Worm (Caenorhabditis elegans) whole organism, midembryonic: ENCODE data around the gene F09F9.5.

Source experiments
- T22C8.4 ChIP-seq: fragments of 200-800 bp; sonication (Bioruptor generic); IDR thresholded peaks from 2 replicates; pipeline ENCODE4 v1.3.6; 2022; ENCODE audit warnings: missing genetic modification characterization, missing compliant biosample characterization
- flt-1 ChIP-seq: fragments of 200-800 bp; sonication (Bioruptor generic); IDR thresholded peaks from 2 replicates; pipeline ENCODE4 v1.3.6; 2022; ENCODE audit warnings: missing genetic modification characterization, missing compliant biosample characterization
- klf-2 ChIP-seq: fragments of 200-800 bp; sonication (Bioruptor generic); conservative IDR thresholded peaks from 2 replicates; pipeline ENCODE4 v1.3.6; 2022; ENCODE audit warnings: missing genetic modification reagents, missing genetic modification characterization, missing compliant biosample characterization
- med-1 ChIP-seq: sonication (generic microtip); optimal IDR thresholded peaks from 2 replicates; lab custom pipeline; 2017; ENCODE audit warnings: missing genetic modification characterization, mild to moderate bottlenecking, missing compliant biosample characterization, antibody characterized with exemption, missing genetic modification reagents; ENCODE audit not compliant: insufficient read depth
- ref-1 ChIP-seq: fragments of 200-800 bp; sonication (Bioruptor generic); conservative IDR thresholded peaks from 2 replicates; pipeline ENCODE4 v1.3.6; 2022; ENCODE audit warnings: missing genetic modification reagents, missing genetic modification characterization, missing compliant biosample characterization
- tab-1 ChIP-seq: fragments of 200-800 bp; sonication (Bioruptor generic); IDR thresholded peaks from 2 replicates; pipeline ENCODE4 v1.3.6; 2022; ENCODE audit warnings: missing genetic modification characterization, missing compliant biosample characterization
- ztf-29 ChIP-seq: fragments of 200-800 bp; sonication (Bioruptor generic); IDR thresholded peaks from 2 replicates; pipeline ENCODE4 v1.3.6; 2022; ENCODE audit warnings: missing genetic modification reagents, missing genetic modification characterization, missing compliant biosample characterization

DNA sequence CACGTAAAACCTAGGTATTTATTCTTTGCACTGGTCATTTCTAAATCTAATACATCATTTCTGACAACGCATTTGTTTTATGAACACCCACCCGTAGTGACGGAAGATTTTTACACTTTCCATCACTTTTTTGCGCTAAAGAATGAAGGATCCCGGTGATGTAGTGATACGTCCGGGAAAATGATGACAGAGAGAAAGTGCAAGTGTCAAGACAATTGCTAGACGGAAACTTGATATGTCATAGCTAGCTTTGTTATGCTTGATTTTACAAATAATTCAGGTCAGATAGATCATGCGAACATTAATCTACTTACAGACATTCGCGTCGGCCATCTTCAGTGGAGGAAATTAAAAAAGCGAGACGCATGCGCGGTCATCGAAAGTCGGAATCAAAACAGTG lies 7.8 kb upstream of the F09F9.5 start:
- TF ChIP-seq flt-1 (no peak), tab-1 (no peak), T22C8.4 (GFP tag; lab: Robert Waterston, UW) (no peak), ref-1 (GFP tag; lab: Robert Waterston, UW) (no peak), med-1 (GFP tag; lab: Kevin White, UChicago) (no peak), klf-2 (GFP tag; lab: Robert Waterston, UW) (no peak), ztf-29 (no peak)
